Worm (Caenorhabditis elegans): Measurements from ENCODE around the gene nhx-2.

- TF ChIP-seq T22C8.4 (GFP tag; IDR thresholded peaks at IDR 0.05) = no peak
- no peak for TF ChIP-seq cog-1 (tag; optimal IDR thresholded peaks at IDR 0.05)
- TF ChIP-seq flt-1 (GFP tag; IDR thresholded peaks at IDR 0.05) = no peak
- no peak for TF ChIP-seq klf-2 (GFP tag; conservative IDR thresholded peaks at IDR 0.05)
- no peak for TF ChIP-seq ztf-29 (GFP tag; IDR thresholded peaks at IDR 0.05)
- no peak for TF ChIP-seq med-1 (GFP tag; optimal IDR thresholded peaks at IDR 0.05; ENCODE audit: insufficient read depth)
- TF ChIP-seq ztf-23 (GFP tag; IDR thresholded peaks at IDR 0.05) = no peak
- no peak for TF ChIP-seq tab-1 (GFP tag; IDR thresholded peaks at IDR 0.05)
These were observed 23.7 kb downstream of the nhx-2 start for ce11 chrII:7670039-7670438.
